Worm (Caenorhabditis elegans) whole organism, dauer: ENCODE data around the gene R102.2.
"Not testable (repeated sequence)": the region's sequence is repeated elsewhere in the genome, so short reads cannot be mapped to it uniquely, and the experiment has no call there.

ENCODE experiments used
- unc-62 ChIP-seq: sonication (generic microtip); optimal IDR thresholded peaks from 2 replicates; lab custom pipeline; 2017; ENCODE audit warnings: missing biosample characterization, missing genetic modification reagents, missing genetic modification characterization

Gene R102.2

DNA sequence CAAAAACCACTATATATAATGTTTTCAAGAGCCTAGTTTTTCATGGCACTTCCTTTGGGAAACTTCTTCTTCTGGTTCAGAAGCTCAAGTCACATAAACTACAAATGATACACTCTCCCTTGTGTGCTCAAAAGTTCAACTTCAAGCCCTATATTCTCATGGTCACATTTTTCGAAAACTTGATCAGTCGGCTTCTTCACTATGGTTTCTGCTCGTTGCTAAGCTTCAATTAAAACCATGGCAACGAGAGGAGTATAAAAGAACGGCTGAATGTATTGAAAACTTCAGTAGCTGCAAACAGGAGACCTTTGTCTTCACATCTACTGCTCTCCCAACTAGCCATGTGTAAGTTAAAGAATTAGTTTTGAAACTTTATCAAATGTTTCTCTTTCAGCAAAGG lies at the start of gene R102.2:
Gene R102.2 (plus strand): TSS at position 301 of the 400 bp plus-strand sequence.
- TF ChIP-seq unc-62 = not testable (repeated sequence)

DNA sequence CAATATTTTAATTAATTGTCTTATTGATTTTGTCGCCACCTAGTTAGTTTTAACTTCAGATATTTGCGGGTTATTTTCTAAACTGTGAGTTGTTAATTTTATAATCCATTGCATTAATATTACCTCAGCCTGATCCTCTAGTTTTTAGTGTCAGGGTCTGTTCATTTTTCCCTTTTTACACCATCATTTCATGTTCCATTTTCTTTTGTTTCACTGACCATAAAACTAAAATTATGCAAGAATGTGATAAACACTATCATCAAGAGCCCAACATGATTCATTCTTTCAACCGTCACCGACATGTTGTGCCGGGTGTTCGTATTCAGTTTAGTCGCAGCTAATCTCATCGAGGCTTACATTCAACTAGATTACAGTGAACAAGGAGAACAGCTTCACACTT lies 48.4 kb upstream of the R102.2 start, which contains the start of gene F56C4.2:
Gene F56C4.2 (plus strand): TSS at position 301 of the 400 bp plus-strand sequence.
- no peak for TF ChIP-seq unc-62

DNA sequence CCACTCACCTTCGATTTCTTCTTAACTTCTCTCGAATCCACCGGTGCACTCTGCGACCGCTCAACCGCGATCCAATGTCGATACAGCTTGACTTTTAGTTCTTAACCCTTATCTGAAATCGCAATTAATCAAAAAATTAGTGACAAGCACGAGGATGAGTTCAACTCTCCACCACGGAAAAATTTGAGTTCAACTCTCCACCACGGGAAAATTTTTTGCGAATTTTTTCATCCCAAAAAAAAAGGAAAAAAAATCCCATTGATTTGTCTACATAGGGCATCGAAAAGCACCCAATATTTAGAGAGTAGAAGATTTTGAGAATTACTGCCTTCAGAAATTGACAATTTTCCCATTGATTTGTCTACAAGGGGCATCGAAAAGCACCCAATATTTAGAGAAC lies 33.4 kb upstream of the R102.2 start, which contains the start of gene glb-19:
Gene glb-19 (minus strand): TSS at position 101 of the 400 bp plus-strand sequence.
- not testable (repeated sequence) for TF ChIP-seq unc-62

DNA sequence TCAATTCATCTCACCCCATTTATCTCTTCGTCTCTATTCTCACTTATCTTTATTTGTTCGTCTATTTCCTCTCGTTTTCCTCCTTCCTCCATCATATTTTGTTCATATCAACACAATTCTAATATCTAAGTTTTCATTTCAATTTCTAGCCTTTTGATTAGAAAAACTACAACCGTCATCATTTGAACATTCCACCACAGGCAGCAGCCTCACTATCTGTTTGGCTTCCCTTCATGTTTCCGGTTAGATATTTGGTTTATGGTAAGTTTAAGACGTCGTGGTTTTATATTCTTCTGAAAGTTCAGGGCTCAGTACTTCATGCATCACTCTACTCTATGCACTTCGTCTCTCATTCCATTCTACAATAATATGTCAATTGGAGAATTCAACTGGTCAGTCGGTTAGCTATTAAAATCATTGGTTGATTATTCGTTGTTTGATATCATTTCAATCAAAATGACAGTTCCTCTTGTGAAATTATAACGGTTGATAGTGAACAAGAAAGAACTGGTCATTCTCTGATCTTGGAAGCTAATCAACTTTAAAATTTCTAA lies 30.6 kb upstream of the R102.2 start, which contains the start of gene K08C7.1:
Gene K08C7.1 (plus strand): TSS at position 43 of the 554 bp plus-strand sequence.
- no peak for TF ChIP-seq unc-62

DNA sequence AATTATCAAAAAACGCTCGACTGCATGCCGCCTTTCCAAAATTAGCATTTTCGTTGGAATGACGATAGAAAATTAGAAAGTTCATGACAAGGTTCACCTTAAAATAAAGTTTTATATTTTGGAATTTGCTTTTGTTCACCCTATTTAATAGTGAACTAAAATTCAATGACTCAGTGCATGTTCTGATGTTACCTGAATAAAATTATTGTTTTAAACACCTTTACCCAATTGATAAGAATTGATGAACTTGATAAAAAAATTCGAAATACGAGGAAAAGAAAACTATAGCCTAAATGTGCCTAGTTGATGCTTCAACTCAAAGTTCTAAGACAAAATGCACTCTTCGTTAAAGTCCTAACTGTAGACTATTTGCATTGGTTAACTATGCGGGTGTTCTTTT lies 26.3 kb upstream of the R102.2 start:
- no peak for TF ChIP-seq unc-62

DNA sequence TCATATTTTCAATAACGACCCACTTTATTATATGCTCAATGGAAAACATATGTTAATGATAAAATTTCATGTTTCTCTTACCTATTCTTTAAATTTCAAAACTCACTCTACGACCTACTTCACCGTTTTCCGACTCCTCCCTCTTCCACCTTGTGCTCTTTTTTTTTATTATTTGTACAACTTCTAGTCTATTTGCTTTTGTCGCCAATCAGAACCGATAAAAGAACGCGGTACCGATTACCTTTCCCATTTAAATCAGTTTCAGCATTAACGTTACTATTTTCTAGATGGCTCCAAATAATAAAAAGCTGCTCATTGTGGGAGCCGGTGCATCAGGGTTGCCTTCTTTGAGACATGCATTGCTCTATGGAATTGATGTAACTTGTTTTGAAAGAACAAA lies 25.6 kb upstream of the R102.2 start, which contains the start of gene fmo-1:
Gene fmo-1 (plus strand): TSS at position 98 of the 400 bp plus-strand sequence.
- no peak for TF ChIP-seq unc-62

DNA sequence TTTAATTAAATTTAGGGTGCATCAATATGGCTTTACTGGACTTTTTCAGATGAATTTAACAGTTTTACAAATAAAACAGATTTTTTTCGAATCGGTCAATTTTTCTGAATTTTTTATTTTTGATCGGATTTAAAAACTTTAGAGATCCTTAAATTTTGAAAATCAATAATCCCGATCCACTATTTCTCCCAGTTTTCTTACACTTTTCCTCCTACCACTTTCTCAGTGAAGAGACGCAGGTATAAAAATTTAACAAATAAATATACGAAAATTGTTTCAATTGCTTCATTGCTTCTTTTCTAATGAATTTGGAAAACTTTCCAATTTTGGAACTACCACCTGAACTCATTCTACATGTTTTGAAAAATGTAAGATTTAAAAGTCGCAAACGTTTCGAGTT lies 23.3 kb upstream of the R102.2 start, which contains the start of gene K08C7.7:
Gene K08C7.7 (plus strand): TSS at position 301 of the 400 bp plus-strand sequence.
- no peak for TF ChIP-seq unc-62

DNA sequence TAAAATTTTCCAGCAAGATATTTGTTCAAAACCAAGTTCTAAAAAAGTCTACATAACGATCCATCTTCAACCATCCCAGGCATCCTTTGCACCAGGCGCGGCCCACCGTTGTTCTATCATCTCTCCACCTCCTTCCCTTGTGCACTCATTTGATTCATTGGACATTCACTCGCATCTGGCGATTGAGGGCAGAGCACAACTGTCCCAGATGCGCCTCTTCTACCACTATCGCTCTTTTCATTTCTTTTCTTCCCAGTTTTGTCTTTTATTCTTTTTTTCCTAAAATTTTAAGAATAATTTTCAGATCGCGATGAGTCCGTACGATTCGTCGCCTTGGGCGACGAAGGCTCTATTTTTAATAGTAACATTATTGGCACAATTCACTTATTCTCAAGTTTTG lies 20.9 kb upstream of the R102.2 start, which contains the start of gene epi-1:
Gene epi-1 (plus strand): TSS at position 301 of the 400 bp plus-strand sequence.
- no peak for TF ChIP-seq unc-62

DNA sequence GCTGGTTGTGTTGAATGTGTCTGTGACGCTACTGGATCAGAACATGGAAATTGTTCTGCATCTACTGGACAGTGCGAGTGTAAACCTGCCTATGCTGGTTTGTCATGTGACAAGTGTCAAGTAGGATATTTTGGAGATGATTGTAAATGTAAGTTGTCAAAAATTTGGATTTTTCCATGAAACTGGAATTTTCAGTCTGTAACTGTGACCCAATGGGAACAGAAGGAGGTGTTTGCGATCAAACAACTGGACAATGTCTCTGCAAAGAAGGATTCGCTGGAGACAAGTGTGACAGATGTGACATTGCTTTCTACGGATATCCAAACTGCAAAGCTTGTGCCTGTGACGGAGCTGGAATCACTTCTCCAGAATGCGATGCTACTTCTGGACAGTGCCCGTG lies 18.8 kb upstream of the R102.2 start:
- TF ChIP-seq unc-62 = no peak

DNA sequence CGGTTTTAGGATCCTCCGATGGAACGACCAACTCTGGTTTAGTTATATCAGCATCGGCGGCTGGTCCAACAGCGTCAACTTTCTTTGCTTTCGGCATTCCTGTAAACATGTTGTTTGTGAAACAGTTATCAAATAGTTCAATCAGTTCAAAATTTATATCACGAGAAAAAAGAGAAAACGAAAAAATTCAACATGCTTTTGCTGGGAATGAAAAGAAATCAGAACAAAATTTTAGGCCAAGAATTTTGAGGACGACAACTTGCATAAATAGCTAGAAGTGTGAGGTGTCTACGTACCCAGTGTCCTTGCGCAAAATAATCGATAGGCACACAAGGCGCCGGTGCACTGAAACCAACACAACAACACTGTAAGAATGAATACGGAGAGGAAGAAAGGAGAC lies 7.0 kb upstream of the R102.2 start, which contains the start of gene K08C7.4:
Gene K08C7.4 (minus strand): TSS at position 101 of the 400 bp plus-strand sequence.
- TF ChIP-seq unc-62 = no peak

DNA sequence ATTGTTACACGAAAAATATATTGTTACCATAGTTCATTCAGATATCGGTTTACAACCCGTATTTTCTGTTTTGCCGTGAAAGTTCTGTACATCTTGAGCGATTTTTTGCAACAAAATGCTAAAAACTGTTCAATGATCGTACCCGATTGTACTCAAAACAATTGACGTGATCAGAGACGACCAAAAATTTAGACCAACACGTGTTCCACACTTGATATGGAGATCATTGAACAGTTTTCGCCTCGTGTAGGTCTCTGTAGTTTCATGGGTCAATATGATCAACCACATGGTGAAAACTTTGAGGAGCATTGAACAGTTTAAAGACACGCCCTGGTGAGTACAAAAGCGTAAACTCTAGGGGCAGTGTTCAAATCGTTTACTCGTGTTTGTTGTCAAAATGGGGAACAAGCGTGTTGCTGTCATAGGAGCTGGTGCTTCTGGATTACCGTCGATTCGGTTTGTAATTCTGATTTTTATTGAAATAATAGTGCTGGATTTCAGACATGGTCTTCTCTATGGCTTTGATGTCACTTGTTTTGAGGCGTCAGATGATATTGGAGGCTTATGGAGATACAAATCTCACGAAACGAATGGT lies 5.2 kb upstream of the R102.2 start, which contains the start of gene fmo-2:
Gene fmo-2 (plus strand): TSS at position 370 of the 595 bp plus-strand sequence.
- TF ChIP-seq unc-62 = no peak

DNA sequence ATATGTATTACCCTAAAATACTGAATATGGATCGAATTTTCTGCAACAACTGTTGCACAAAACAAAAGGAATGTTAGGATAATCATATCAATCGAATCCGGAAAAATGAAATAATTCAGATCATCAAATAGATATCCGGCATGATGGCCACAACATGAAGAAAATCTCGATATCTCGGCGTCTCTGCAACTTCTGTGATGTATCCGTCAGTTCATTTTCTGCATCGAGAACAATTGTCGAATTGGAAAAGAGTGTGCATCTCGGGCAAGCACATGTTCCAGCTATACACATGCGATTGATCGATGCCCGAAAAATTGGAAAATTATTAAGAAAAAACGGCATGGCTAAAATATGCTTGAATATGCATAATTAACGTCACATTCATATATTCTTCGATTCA lies 1.6 kb upstream of the R102.2 start, which contains the start of the genes K08C7.6 and R102.1:
Gene K08C7.6 (minus strand): TSS at position 101 of the 400 bp plus-strand sequence.
Gene R102.1 (plus strand): TSS at position 291 of the 400 bp plus-strand sequence.
- TF ChIP-seq unc-62 = no peak

DNA sequence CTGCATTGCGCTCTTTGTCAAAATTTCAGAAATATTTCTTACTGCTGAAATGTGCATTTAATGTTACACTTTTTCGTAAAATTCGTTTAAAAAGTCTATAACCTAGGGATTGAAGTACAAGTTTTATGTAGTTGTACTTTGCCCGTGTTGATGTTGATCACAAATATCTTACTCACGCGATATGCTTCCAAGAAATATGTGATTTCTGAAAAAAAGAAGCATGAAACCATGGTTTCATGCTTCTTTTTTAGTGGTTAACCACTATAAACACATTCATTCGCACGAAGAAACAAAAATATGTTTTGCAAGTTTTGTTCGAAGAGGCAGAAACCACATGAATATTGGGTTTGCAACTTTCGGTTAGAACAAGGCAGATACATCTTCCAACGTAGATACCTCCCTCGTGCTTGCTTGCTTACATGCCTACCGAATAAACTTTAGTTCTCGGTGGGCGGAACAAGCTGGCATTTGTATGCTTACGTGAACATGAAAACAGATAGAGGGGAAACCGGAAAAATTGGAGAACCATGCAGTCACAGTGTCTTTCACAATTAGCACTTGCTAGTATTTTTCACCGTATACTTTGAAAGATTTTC lies 1.7 kb downstream of the R102.2 start, which contains the start of gene R102.3:
Gene R102.3 (plus strand): TSS at position 546 of the 596 bp plus-strand sequence.
- TF ChIP-seq unc-62 = no peak

DNA sequence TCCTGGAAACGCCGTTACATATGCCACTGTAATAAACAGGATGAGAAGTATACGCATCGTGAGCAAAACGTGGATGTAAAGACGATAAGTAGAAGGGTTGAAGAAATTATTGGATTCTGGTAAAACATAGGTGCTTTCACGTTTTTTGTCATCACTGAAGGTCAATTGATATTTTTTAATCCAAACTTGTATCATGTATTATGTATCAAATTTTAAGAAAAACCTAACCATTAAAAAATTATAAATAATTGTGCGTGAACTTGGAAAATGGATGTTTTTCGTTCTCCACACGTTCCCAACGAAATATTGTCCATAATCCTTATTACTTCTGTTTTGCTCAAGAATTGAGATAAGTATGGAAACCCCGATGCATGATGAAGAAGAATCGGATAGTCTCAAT lies 2.7 kb downstream of the R102.2 start, which contains the start of gene R102.8:
Gene R102.8 (minus strand): TSS at position 101 of the 400 bp plus-strand sequence.
- no peak for TF ChIP-seq unc-62

DNA sequence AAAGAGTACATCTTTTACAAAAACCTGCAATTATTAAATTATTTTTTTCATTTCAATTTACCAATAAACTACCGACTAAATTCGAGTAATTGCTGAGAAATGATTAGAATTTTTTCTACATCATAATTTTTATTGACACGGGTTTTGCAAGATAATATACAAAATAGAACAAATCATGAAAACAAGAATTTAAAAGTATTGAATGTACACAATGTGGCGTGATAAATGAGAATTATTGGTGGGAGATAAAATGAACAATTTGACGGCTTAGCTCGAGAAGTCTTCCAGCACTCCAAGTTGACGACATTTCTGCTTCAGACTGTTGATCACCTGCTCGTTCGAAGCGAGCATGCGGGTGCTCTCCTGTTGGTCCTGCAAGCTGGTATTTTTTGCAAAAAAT lies 7.8 kb downstream of the R102.2 start, which contains the start of gene R102.4:
Gene R102.4 (minus strand): TSS at position 101 of the 400 bp plus-strand sequence.
- TF ChIP-seq unc-62 = no peak

DNA sequence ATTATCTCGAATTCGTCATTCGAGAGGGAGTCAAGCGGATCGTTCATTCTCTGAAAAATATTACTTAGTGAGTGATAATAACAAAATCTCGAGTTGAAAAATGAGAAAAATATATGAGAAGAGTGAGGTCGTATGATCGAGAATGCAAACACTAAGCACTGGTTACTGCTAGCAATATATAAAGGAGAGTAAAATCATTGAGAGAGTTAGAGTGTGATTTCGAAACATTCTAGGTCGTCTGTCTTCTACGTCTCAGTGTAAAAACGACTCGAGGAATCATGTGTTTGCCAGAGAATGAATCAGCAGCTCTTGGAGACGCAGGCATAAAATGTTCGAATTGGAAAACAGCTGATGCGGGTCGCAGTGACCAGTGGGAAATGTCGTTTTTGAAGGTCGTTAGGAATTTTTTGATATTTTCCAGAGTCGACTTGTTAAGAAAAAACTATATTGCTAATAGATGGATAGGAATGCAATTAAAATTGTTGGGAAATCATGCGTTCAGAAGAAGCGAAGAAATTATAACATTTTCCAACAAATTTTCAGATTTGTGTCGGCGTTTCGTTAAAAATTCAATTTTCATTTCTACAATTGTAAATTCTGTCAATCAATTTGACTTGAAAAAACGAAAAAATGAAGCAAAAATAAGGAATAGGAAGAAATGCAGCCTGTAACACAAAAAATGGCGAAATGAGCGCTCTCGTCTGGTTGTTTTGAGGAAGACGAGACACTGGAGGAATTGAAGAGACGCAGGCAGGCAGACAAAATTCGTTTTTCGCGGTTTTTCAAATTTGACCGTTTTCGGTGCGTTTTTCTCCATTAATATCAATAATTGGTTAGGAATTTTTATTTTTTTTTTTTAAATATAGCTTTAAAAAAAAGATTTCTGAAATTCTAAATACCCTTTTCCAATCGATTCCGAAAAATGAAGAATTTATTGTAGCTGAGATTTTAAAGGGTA lies 9.9 kb downstream of the R102.2 start, which contains the start of gene allo-1:
Gene allo-1 (minus strand): TSS at position 51 of the 958 bp plus-strand sequence.
- TF ChIP-seq unc-62 = no peak
